Fruit fly (Drosophila melanogaster): Measurements from ENCODE around the gene Spn88Ea.

Spn88Ea gene

dm6 chr3R:15206273-15206672, at the start of gene Spn88Ea:
Gene Spn88Ea, minus strand, starts transcription at chr3R:15206447.
- TF ChIP-seq noc (tag; optimal IDR thresholded peaks at IDR 0.05), result no peak

DNA sequence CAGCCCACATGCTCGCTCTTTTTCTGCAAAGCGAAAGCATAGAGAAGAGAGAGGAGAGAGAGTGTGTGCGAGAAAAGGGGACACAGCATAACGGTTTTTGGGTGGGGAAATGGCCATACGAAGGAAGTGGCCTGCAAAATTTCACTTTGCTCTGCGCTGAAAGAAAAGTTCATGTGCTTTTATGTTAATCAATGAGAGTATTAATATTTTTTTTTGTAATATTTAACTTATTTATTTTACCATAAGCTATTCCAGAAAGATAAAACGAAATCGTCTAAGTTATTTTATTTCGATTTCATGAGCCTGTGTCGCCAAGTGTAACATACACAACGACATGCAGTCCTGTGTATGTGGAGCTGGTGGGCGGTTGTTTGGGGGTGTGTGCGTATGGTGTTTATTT, 44.2 kb upstream of the Spn88Ea start:
- TF ChIP-seq noc (tag; optimal IDR thresholded peaks at IDR 0.05), result no peak

- TF ChIP-seq noc (tag; optimal IDR thresholded peaks at IDR 0.05), result no peak
Observed at dm6 chr3R:15249735-15250134, 43.5 kb upstream of the Spn88Ea start, which contains the start of gene CG42404. Gene CG42404, plus strand, starts transcription at chr3R:15250094.

DNA sequence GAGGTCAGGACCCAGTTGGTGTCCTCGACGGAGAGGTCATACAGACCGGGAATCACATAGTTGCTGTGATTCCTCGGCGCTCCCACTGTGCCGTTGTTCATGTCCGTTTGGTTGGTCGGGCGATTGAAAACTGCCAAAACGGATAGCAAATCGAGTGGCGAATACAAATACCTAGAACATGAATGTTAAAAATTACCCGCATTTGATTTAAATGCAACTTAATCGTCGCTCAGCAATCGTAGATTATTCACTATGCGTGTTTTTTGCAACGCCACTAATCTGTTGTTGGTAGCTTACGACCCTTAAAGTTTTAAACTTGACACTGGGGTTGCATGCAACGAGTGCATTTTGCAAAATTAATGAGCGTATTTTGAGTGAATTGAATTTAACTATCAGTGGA, 42.8 kb upstream of the Spn88Ea start, which contains the start of gene Amt:
TSS of gene Amt (minus strand) at position 101 of the 400 bp plus-strand sequence.
- no peak for TF ChIP-seq noc (tag; optimal IDR thresholded peaks at IDR 0.05)

DNA sequence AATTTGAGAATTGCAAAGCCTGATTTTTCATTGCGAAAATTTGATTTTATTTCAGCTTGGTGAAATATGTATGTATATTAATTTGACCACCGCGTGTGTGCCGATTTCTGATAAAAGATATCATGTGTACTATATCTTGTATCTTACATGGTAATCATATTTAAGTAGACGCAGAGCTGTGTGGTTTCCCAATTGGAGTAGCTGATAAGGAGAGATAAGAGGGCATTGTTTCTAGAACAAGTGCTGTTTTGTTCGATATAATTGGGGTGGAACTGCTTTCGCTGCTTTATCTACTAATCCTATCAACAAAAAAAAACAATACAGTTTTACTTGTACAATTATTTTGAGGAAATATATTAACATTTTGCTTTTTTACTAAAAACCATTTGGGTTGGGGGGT, 40.4 kb upstream of the Spn88Ea start:
- peak; percentile 6 for TF ChIP-seq noc (tag; optimal IDR thresholded peaks at IDR 0.05)

- no peak for TF ChIP-seq noc (tag; optimal IDR thresholded peaks at IDR 0.05)
Observed at dm6 chr3R:15243452-15243851, 37.2 kb upstream of the Spn88Ea start.

DNA sequence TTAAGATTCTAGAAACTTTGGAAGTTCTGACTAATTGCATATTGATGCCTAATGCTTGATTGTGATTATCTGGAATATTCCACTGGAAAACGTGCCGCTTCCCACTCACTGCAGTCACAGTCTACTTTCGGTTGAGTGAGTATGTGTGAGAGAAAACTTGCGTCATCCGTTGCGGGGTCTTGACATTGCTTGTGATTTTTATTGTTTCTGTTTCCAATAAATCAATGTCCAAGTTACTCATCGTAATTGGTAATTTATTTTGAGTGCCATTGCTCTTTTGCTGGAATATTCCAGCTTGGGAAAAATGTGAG, 36.8 kb upstream of the Spn88Ea start:
- TF ChIP-seq noc (tag; optimal IDR thresholded peaks at IDR 0.05), result no peak

DNA sequence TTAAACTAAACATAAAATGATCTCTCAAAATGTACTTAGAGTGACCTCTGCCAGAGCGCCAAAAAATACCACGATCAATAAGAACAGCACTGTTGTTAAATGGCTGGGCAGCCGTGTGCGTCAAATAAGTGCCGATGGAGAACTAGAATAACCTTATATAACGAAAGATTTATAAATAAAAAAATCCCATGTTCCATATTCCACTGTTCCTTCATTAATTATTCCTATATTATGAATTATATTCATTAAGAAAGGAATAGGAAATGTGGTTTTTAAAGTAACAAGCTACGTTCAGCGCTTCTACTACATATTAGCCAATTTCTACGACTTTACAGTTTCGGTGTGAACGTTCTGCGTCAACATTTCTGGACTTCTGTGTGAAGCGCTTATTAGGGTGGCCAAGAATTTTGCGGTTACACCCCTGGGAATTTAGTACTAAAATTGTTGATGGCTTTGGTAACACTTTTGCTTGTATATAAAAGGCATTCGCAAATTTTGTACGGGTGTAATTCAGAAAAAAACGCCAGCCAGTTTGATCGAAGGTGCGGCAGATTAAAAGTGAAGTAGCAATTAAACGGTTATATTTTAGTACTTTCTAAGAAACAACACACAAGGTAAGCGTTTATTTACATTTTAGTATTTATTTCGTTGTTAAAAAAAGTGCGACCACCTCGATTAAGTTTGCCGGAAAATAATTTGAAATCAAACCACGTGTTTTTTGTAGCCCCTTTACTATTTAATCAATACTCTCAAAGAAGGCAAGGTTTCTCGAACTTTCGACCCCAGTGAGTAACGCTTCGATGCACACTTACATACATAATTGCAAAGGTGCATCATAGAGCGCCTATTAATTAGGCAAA, 36.2 kb upstream of the Spn88Ea start, which contains the start of the genes tefu and Hsc70-4:
TSS of gene tefu (minus strand) at position 51 of the 860 bp plus-strand sequence.
TSS of gene Hsc70-4 (plus strand) at position 502 of the 860 bp plus-strand sequence.
- no peak for TF ChIP-seq noc (tag; optimal IDR thresholded peaks at IDR 0.05)

dm6 chr3R:15231635-15232138, 25.4 kb upstream of the Spn88Ea start:
- no peak for TF ChIP-seq noc (tag; optimal IDR thresholded peaks at IDR 0.05)

DNA sequence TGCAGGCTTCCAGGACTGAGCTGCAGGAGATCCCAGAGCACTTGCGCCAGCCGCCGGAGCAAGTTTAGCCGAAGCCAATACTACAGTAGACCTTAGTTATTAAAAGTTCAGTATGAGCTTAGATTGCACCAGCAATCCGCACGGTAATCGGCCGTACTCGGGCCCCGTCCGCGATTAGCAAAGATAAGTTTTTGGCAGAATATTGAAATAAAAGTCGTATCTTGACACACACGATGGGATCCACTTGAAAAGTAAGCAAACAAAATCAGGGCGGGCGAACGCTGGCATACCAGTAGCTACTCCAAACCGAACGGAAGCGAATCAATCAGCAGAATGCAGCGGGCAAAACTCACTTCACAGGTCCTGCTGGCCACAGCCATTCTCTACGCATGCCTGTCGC, 24.0 kb upstream of the Spn88Ea start, which contains the start of gene CG34316:
TSS of gene CG34316 (plus strand) at position 301 of the 400 bp plus-strand sequence.
- no peak for TF ChIP-seq noc (tag; optimal IDR thresholded peaks at IDR 0.05)

- peak; percentile 100 for TF ChIP-seq noc (tag; optimal IDR thresholded peaks at IDR 0.05)
Observed at dm6 chr3R:15229329-15229876, 23.2 kb upstream of the Spn88Ea start, which contains the start of the genes Art3 and mRpS10. Gene Art3, minus strand, starts transcription at chr3R:15229408. Gene mRpS10, plus strand, starts transcription at chr3R:15229665.

DNA sequence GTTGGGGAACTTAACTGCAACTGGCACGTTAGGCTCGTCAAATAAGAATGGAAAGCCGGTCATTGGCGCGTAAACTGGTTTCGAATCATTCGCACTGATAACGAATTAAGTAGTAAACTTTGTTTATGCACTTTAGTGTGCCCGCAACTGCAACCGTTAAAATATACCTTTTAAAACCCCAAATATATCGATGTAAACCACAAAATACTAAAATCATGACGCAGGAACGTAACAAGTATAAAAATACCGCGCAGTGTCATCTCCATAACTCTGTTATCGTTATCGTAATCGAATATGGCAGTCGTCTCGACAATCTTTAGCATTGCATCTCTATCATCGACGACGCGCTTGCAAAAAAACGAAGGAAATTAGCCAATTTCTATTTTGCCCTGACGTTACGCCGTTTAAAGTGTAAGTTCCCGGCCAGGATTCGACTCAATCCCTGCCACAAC, 19.1 kb upstream of the Spn88Ea start, which contains the start of the genes CG31344 and Caf1-55:
TSS of gene CG31344 (minus strand) at position 51 of the 452 bp plus-strand sequence.
TSS of gene Caf1-55 (plus strand) at position 298 of the 452 bp plus-strand sequence.
- no peak for TF ChIP-seq noc (tag; optimal IDR thresholded peaks at IDR 0.05)

DNA sequence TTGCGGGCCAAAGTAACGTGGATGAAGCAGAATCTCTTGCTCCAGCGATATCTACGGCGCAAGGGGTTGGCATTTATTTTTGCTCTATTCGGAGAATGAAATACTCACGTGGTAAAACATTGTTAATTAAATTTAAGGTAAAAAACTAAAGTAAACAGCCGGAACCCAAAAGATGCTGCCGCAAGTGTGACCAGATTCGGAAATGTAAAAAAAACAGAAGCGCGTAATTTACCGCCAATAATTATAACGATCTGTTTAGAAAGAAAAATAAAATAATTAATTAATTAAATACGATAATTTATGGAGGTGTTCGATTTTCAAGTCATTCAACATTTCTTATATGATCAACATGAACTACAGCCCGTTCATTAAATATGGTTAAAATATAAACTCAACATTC, 16.7 kb upstream of the Spn88Ea start, which contains the start of gene Polr2G:
TSS of gene Polr2G (minus strand) at position 208 of the 400 bp plus-strand sequence.
- no peak for TF ChIP-seq noc (tag; optimal IDR thresholded peaks at IDR 0.05)

DNA sequence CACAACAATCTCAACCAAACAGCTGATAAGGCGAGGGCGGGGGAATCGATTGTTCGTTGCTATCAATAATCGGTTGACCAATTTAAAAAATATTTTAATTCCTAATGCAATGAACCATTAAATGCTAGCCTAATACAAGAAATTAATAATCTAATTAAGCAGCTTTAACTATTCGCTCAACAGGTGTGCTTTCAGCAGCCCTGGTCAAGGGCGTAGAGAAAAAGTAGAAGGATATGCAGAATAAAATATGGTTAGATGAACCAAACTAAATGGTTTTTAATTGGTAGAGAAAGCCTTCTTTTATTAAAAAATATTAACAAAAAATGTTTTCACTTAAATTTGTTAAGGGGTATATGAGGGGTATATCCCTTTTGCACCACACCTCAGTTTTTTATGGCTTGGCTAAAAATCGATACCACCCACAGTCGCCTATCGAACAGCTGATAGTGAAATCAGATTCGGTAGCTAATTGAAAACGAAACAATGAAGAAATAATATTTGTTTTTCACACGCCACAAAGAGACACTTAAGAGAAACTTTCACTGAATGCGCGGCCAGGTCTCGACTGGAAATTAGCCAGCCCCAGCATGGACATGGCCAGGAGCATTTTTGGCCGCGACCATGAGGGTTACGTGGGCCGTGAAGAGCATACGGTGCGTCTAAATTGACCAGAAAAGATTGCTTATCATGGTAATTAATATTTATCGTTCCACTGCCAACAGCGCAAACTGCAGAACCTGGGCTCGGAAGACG, 12.8 kb upstream of the Spn88Ea start, which contains the start of the genes SIDL and CG12241:
TSS of gene SIDL (minus strand) at position 51 of the 753 bp plus-strand sequence.
TSS of gene CG12241 (plus strand) at position 433 of the 753 bp plus-strand sequence.
- TF ChIP-seq noc (tag; optimal IDR thresholded peaks at IDR 0.05), result peak; percentile 73

dm6 chr3R:15213362-15213989, 7.2 kb upstream of the Spn88Ea start, which contains the start of the genes CG6654 and CG4210:
Gene CG6654, minus strand, starts transcription at chr3R:15213658.
Gene CG4210, plus strand, starts transcription at chr3R:15213974.
- peak; percentile 57 for TF ChIP-seq noc (tag; optimal IDR thresholded peaks at IDR 0.05)

Data from whole organism, larva.